Fruit fly (Drosophila melanogaster): Measurements from ENCODE around the gene dnd.

The dnd gene

dm6 chr3R:21880510-21880909 is 6.6 kb downstream of the dnd start, which contains the start of gene CG31465:
Gene CG31465 (plus strand): TSS chr3R:21880810.
- no peak for TF ChIP-seq CG7556 (GFP tag; optimal IDR thresholded peaks at IDR 0.05)
- TF ChIP-seq Ada2b (GFP tag; IDR thresholded peaks at IDR 0.05): no peak
- no peak for TF ChIP-seq Lim3 (GFP tag; IDR thresholded peaks at IDR 0.05)
- no peak for TF ChIP-seq dati (GFP tag; IDR thresholded peaks at IDR 0.05)
- TF ChIP-seq Dbx (GFP tag; IDR thresholded peaks at IDR 0.05): no peak
- TF ChIP-seq CG33213 (GFP tag; optimal IDR thresholded peaks at IDR 0.05): no peak
- no peak for TF ChIP-seq CG1832 (GFP tag; optimal IDR thresholded peaks at IDR 0.05)
- TF ChIP-seq CG12299 (tag; optimal IDR thresholded peaks at IDR 0.05): no peak
- TF ChIP-seq btn (GFP tag; optimal IDR thresholded peaks at IDR 0.05): no peak
- TF ChIP-seq ind (GFP tag; optimal IDR thresholded peaks at IDR 0.05): no peak
- no peak for TF ChIP-seq crol (GFP tag; IDR thresholded peaks at IDR 0.05)

- no peak for TF ChIP-seq dimm (GFP tag; IDR thresholded peaks at IDR 0.05)
- TF ChIP-seq CG14860 (GFP tag; IDR thresholded peaks at IDR 0.05; ENCODE audit: partially characterized antibody): peak; percentile 72; the same call in 2 of the 3 replicates
- no peak for TF ChIP-seq Ptx1 (GFP tag; IDR thresholded peaks at IDR 0.05)
- TF ChIP-seq nerfin-2 (GFP tag; IDR thresholded peaks at IDR 0.05; ENCODE audit: partially characterized antibody): peak; percentile 80
- peak; percentile 53 for TF ChIP-seq stwl (tag; optimal IDR thresholded peaks at IDR 0.05)
- TF ChIP-seq pzg (GFP tag; optimal IDR thresholded peaks at IDR 0.05): peak; percentile 32
- TF ChIP-seq sima (GFP tag; optimal IDR thresholded peaks at IDR 0.05): no peak
- TF ChIP-seq CG15479 (GFP tag; optimal IDR thresholded peaks at IDR 0.05): no peak
- TF ChIP-seq amos (GFP tag; IDR thresholded peaks at IDR 0.05; ENCODE audit: partially characterized antibody): peak; percentile 65; the same call in 1 of the 2 replicates
- no peak for TF ChIP-seq ems (GFP tag; optimal IDR thresholded peaks at IDR 0.05)
- no peak for TF ChIP-seq Fer1 (GFP tag; optimal IDR thresholded peaks at IDR 0.05)
- no peak for TF ChIP-seq CG30403 (GFP tag; optimal IDR thresholded peaks at IDR 0.05)
- TF ChIP-seq unc-4 (GFP tag; IDR thresholded peaks at IDR 0.05; ENCODE audit: partially characterized antibody): peak; percentile 73
- TF ChIP-seq BtbVII (GFP tag; optimal IDR thresholded peaks at IDR 0.05): no peak
- no peak for TF ChIP-seq Sox102F (GFP tag; optimal IDR thresholded peaks at IDR 0.05)
- TF ChIP-seq Pdp1 (GFP tag; optimal IDR thresholded peaks at IDR 0.05): peak in 1 of 2 experiments; percentile 94
- TF ChIP-seq zen2 (GFP tag; IDR thresholded peaks at IDR 0.05; ENCODE audit: partially characterized antibody): peak; percentile 91
- peak; percentile 81 for TF ChIP-seq Dref (GFP tag; IDR thresholded peaks at IDR 0.05)
- TF ChIP-seq CG42726 (GFP tag; IDR thresholded peaks at IDR 0.05; ENCODE audit: partially characterized antibody): no peak
- TF ChIP-seq BEAF-32 (GFP tag; optimal IDR thresholded peaks at IDR 0.05): peak; percentile 55
- no peak for TF ChIP-seq Taf1 (GFP tag; IDR thresholded peaks at IDR 0.05)
- TF ChIP-seq MBD-R2 (GFP tag; IDR thresholded peaks at IDR 0.05): peak; percentile 69
- TF ChIP-seq tgo (GFP tag; IDR thresholded peaks at IDR 0.05): no peak
- no peak for TF ChIP-seq Asciz (GFP tag; optimal IDR thresholded peaks at IDR 0.05)
- TF ChIP-seq Dll (GFP tag; IDR thresholded peaks at IDR 0.05; ENCODE audit: partially characterized antibody): peak; percentile 82
- peak; percentile 83 for TF ChIP-seq CG13287 (GFP tag; IDR thresholded peaks at IDR 0.05; ENCODE audit: partially characterized antibody)
- peak; percentile 89 for TF ChIP-seq Dp (GFP tag; optimal IDR thresholded peaks at IDR 0.05)
- no peak for TF ChIP-seq trh (GFP tag; optimal IDR thresholded peaks at IDR 0.05)
- no peak for TF ChIP-seq CG1832 (GFP tag; optimal IDR thresholded peaks at IDR 0.05)
- TF ChIP-seq inv (GFP tag; IDR thresholded peaks at IDR 0.05; ENCODE audit: partially characterized antibody): peak; percentile 36; the same call in 1 of the 2 replicates
- no peak for TF ChIP-seq CG8388 (GFP tag; optimal IDR thresholded peaks at IDR 0.05)
- no peak for TF ChIP-seq lab (GFP tag; optimal IDR thresholded peaks at IDR 0.05)
- peak; percentile 51 for TF ChIP-seq CG2129 (GFP tag; IDR thresholded peaks at IDR 0.05; ENCODE audit: partially characterized antibody)
- no peak for TF ChIP-seq Nf-YC (tag; optimal IDR thresholded peaks at IDR 0.05)
- no peak for TF ChIP-seq pum (GFP tag; optimal IDR thresholded peaks at IDR 0.05)
- TF ChIP-seq MESR4 (GFP tag; optimal IDR thresholded peaks at IDR 0.05): peak; percentile 60
- TF ChIP-seq Sin3A (optimal IDR thresholded peaks at IDR 0.05): no peak
- TF ChIP-seq CG16813 (GFP tag; IDR thresholded peaks at IDR 0.05; ENCODE audit: partially characterized antibody): peak; percentile 61; the same call in 2 of the 3 replicates
- TF ChIP-seq seq (GFP tag; IDR thresholded peaks at IDR 0.05): no peak
Measured at dm6 chr3R:21878473-21878872, 8.7 kb downstream of the dnd start, which contains the start of gene CG34148. Gene CG34148 (minus strand): TSS chr3R:21878686.

Data from whole organism, embryonic.